Fruit fly (Drosophila melanogaster) whole organism, pupa: ENCODE measurements around the gene CG31998.

Source experiments
- CG12605 ChIP-seq: fragments of 200-800 bp; sonication (Bioruptor generic); IDR thresholded peaks from 2 replicates; pipeline ENCODE4 v1.3.6; 2022; ENCODE audit warnings: missing biosample characterization, missing genetic modification characterization
- CG34367 ChIP-seq: fragments of 200-800 bp; sonication (Bioruptor generic); optimal IDR thresholded peaks from 2 replicates; lab custom pipeline; 2018; ENCODE audit warnings: missing biosample characterization, mild to moderate bottlenecking, missing genetic modification characterization
- CG9948 ChIP-seq: fragments of 200-800 bp; sonication (Bioruptor generic); optimal IDR thresholded peaks from 2 replicates; lab custom pipeline; 2018; ENCODE audit warnings: missing biosample characterization, mild to moderate bottlenecking, missing genetic modification characterization, moderate library complexity
- EcR ChIP-seq: fragments of 200-800 bp; sonication (Bioruptor generic); optimal IDR thresholded peaks from 3 replicates; lab custom pipeline; 2019; ENCODE audit warnings: missing biosample characterization, missing genetic modification characterization, mild to moderate bottlenecking, moderate library complexity, missing genetic modification reagents
- Ets98B ChIP-seq: fragments of 200-800 bp; sonication (Bioruptor generic); IDR thresholded peaks from 2 replicates; pipeline ENCODE4 v1.3.6; 2022; ENCODE audit warnings: missing biosample characterization, missing genetic modification characterization
- Pif1A ChIP-seq: fragments of 200-800 bp; sonication (Bioruptor generic); optimal IDR thresholded peaks from 3 replicates; lab custom pipeline; 2016; ENCODE audit warnings: missing biosample characterization, missing genetic modification characterization
- gl ChIP-seq: fragments of 200-800 bp; sonication (Bioruptor generic); optimal IDR thresholded peaks from 2 replicates; lab custom pipeline; 2018; ENCODE audit warnings: missing biosample characterization, mild to moderate bottlenecking, missing genetic modification characterization
- rn ChIP-seq: fragments of 200-800 bp; sonication (Bioruptor generic); IDR thresholded peaks from 2 replicates; pipeline ENCODE4 v1.3.6; 2022; ENCODE audit warnings: missing biosample characterization, missing genetic modification characterization

DNA sequence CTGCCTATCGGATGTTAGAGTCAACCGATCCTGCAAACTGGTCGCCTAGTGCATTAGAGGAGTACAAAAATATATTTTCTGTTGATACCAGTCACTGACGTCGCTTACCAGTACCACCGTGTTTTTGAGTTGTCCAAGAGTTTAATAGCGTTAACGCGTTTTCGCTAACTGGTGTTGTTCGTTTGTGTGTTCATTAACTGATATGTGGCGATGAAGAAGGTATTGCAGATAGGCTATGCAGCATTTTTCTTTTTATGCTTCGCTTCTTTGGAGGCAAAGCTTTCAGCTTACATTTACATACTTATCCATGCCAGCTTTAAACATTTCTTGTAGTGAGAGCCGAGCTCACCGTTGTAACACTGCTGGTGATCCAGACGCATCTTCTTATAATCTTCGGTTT lies 32.7 kb upstream of the CG31998 start:
- TF ChIP-seq Pif1A = no peak
- no peak for TF ChIP-seq CG34367 (tag; lab: Kevin White, UChicago)
- no peak for TF ChIP-seq rn (GFP tag; lab: Robert Waterston, UW)
- TF ChIP-seq CG9948 (tag; lab: Kevin White, UChicago) = no peak
- TF ChIP-seq CG12605 (GFP tag; lab: Robert Waterston, UW) = no peak
- no peak for TF ChIP-seq Ets98B (GFP tag; lab: Robert Waterston, UW)
- no peak for TF ChIP-seq EcR (GFP tag; lab: Kevin White, UChicago)
- TF ChIP-seq gl (tag; lab: Kevin White, UChicago) = no peak
